Worm (Caenorhabditis elegans) whole organism, L4/young adult: ENCODE results near the gene Y43F8B.2.

Source experiments
- W03F9.2 ChIP-seq: fragments of 150-350 bp; optimal IDR thresholded peaks from 2 replicates; lab custom pipeline; 2014; ENCODE audit warnings: missing biosample characterization, missing genetic modification characterization
- dao-5 ChIP-seq: sonication (generic microtip); optimal IDR thresholded peaks from 2 replicates; lab custom pipeline; 2016; ENCODE audit warnings: missing genotype, missing genetic modification characterization, moderate library complexity, missing compliant biosample characterization
- him-1 ChIP-seq: sonication (generic microtip); optimal IDR thresholded peaks from 2 replicates; lab custom pipeline; 2016; ENCODE audit warnings: missing genotype, missing genetic modification reagents, missing genetic modification characterization, missing compliant biosample characterization

DNA sequence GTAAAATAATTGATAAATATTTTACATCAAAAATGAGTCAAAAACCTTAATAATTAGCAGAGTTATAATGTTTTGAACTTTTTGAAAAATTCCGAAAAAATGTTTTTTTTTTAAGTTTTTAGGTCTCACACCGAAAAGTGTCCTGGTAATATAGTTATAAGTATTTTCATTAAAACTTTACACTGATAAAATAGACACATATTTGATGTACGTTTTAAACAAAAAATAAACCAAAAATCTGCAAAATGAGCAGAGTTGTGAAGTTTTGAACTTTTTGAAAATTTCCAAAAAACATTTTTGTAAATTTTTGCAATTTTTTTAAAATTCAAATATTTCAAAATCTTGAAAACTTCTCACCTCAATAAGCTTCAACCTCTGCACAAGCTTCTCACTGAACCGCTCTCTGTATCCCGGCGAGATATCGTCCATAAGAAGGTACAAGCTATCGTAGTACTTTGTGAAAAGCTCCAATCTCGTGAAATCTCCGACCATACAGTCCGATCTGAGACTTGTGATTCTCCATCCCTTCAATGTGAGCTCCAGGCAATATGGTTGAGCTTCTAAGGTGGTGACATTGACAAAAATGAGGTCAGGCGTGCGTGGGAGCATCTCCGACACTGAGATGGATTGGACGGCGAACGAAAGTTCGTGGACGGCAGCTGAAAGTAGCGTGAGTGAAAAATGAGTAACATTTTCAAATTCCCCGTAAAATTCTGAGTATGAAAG lies 12.2 kb downstream of the Y43F8B.2 start:
- TF ChIP-seq W03F9.2 (tag; lab: Kevin White, UChicago) (no peak), him-1 (tag; lab: Kevin White, UChicago) (no peak), dao-5 (tag; lab: Kevin White, UChicago) (no peak)
